Worm (Caenorhabditis elegans) whole organism, mixed stage, embryonic: Measurements from ENCODE around the gene rpl-22.

Experiments
- M03D4.4 ChIP-seq: sonication (generic microtip); optimal IDR thresholded peaks from 2 replicates; lab custom pipeline; 2017; ENCODE audit warnings: mild to moderate bottlenecking, missing genetic modification characterization, missing compliant biosample characterization
- bed-3 ChIP-seq: fragments of 200-800 bp; sonication (Bioruptor generic); optimal IDR thresholded peaks from 3 replicates; lab custom pipeline; 2018; ENCODE audit warnings: mild to moderate bottlenecking, missing genetic modification characterization, moderate library complexity, missing compliant biosample characterization
- blmp-1 ChIP-seq: fragments of 150-350 bp; optimal IDR thresholded peaks from 2 replicates; lab custom pipeline; 2014; ENCODE audit warnings: missing biosample characterization, missing genetic modification characterization
- ceh-39 ChIP-seq: fragments of 150-350 bp; optimal IDR thresholded peaks from 2 replicates; lab custom pipeline; 2014; ENCODE audit warnings: missing biosample characterization, missing genetic modification characterization
- ceh-43 ChIP-seq: fragments of 200-800 bp; sonication (Bioruptor generic); optimal IDR thresholded peaks from 2 replicates; lab custom pipeline; 2018; ENCODE audit warnings: mild to moderate bottlenecking, missing genetic modification characterization, moderate library complexity, missing compliant biosample characterization
- ceh-83 ChIP-seq: fragments of 200-800 bp; sonication (Bioruptor generic); optimal IDR thresholded peaks from 2 replicates; lab custom pipeline; 2018; ENCODE audit warnings: mild to moderate bottlenecking, missing genetic modification characterization, missing compliant biosample characterization
- ces-1 ChIP-seq: fragments of 150-350 bp; optimal IDR thresholded peaks from 2 replicates; lab custom pipeline; 2014; ENCODE audit warnings: missing biosample characterization, missing genetic modification reagents, missing genetic modification characterization
- cnd-1 ChIP-seq: fragments of 200-800 bp; sonication (Bioruptor generic); optimal IDR thresholded peaks from 2 replicates; lab custom pipeline; 2018; ENCODE audit warnings: mild to moderate bottlenecking, missing genetic modification characterization, missing compliant biosample characterization
- drap-1 ChIP-seq: fragments of 200-800 bp; sonication (Bioruptor generic); optimal IDR thresholded peaks from 3 replicates; lab custom pipeline; 2018; ENCODE audit warnings: mild to moderate bottlenecking, missing genetic modification characterization, missing compliant biosample characterization
- elt-1 ChIP-seq: sonication (generic microtip); optimal IDR thresholded peaks from 2 replicates; lab custom pipeline; 2017; ENCODE audit warnings: missing genetic modification characterization, mild to moderate bottlenecking, missing compliant biosample characterization, antibody characterized with exemption, moderate library complexity, borderline replicate concordance; ENCODE audit not compliant: insufficient read depth
- elt-3 ChIP-seq: fragments of 150-350 bp; optimal IDR thresholded peaks from 2 replicates; lab custom pipeline; 2014; ENCODE audit warnings: missing biosample characterization, missing genetic modification characterization
- flh-1 ChIP-seq: fragments of 200-800 bp; sonication (Bioruptor generic); optimal IDR thresholded peaks from 2 replicates; lab custom pipeline; 2018; ENCODE audit warnings: mild to moderate bottlenecking, missing genetic modification characterization, moderate library complexity, missing compliant biosample characterization
- ham-2 ChIP-seq: fragments of 200-800 bp; sonication (Bioruptor generic); optimal IDR thresholded peaks from 2 replicates; lab custom pipeline; 2018; ENCODE audit warnings: mild to moderate bottlenecking, missing genetic modification characterization, missing compliant biosample characterization
- hlh-1 ChIP-seq: fragments of 150-350 bp; optimal IDR thresholded peaks from 2 replicates; lab custom pipeline; 2014; ENCODE audit warnings: missing biosample characterization, missing genetic modification reagents, missing genetic modification characterization
- lin-13 ChIP-seq: fragments of 150-350 bp; optimal IDR thresholded peaks from 2 replicates; lab custom pipeline; 2014; ENCODE audit warnings: missing biosample characterization, missing genetic modification characterization
- lin-32 ChIP-seq: fragments of 200-800 bp; sonication (Bioruptor generic); optimal IDR thresholded peaks from 2 replicates; lab custom pipeline; 2018; ENCODE audit warnings: mild to moderate bottlenecking, missing genetic modification characterization, missing compliant biosample characterization
- lsy-2 ChIP-seq: fragments of 150-350 bp; optimal IDR thresholded peaks from 2 replicates; lab custom pipeline; 2014; ENCODE audit warnings: missing biosample characterization, missing genetic modification characterization
- mab-5 ChIP-seq: fragments of 150-350 bp; optimal IDR thresholded peaks from 2 replicates; lab custom pipeline; 2014; ENCODE audit warnings: missing biosample characterization, missing genetic modification characterization
- mep-1 ChIP-seq: fragments of 150-350 bp; optimal IDR thresholded peaks from 2 replicates; lab custom pipeline; 2017; ENCODE audit warnings: missing biosample characterization, missing genetic modification reagents, missing genetic modification characterization, inconsistent platforms
- mls-2 ChIP-seq: sonication (generic microtip); optimal IDR thresholded peaks from 2 replicates; lab custom pipeline; 2016; ENCODE audit warnings: mild to moderate bottlenecking, missing genetic modification characterization, moderate library complexity, missing compliant biosample characterization
- nhr-12 ChIP-seq: fragments of 150-350 bp; optimal IDR thresholded peaks from 2 replicates; lab custom pipeline; 2014; ENCODE audit warnings: missing biosample characterization, missing genetic modification characterization
- nhr-2 ChIP-seq: fragments of 150-350 bp; optimal IDR thresholded peaks from 2 replicates; lab custom pipeline; 2014; ENCODE audit warnings: missing biosample characterization, missing genetic modification characterization
- nhr-237 ChIP-seq: fragments of 150-350 bp; optimal IDR thresholded peaks from 2 replicates; lab custom pipeline; 2014; ENCODE audit warnings: missing biosample characterization, missing genetic modification characterization
- nhr-28 ChIP-seq: fragments of 150-350 bp; optimal IDR thresholded peaks from 2 replicates; lab custom pipeline; 2014; ENCODE audit warnings: missing biosample characterization, missing genetic modification characterization
- nhr-76 ChIP-seq: sonication (generic microtip); optimal IDR thresholded peaks from 2 replicates; lab custom pipeline; 2017; ENCODE audit warnings: missing biosample characterization, missing genetic modification characterization
- pha-4 ChIP-seq: fragments of 150-350 bp; optimal IDR thresholded peaks from 2 replicates; lab custom pipeline; 2018; ENCODE audit warnings: missing biosample characterization, missing genetic modification reagents, missing genetic modification characterization
- sem-2 ChIP-seq: fragments of 200-800 bp; sonication (Bioruptor generic); optimal IDR thresholded peaks from 2 replicates; lab custom pipeline; 2018; ENCODE audit warnings: mild to moderate bottlenecking, missing genetic modification characterization, missing compliant biosample characterization
- snpc-4 ChIP-seq: fragments of 150-350 bp; optimal IDR thresholded peaks from 2 replicates; lab custom pipeline; 2014; ENCODE audit warnings: missing biosample characterization, missing genetic modification characterization
- sptf-1 ChIP-seq: sonication (generic microtip); optimal IDR thresholded peaks from 2 replicates; lab custom pipeline; 2017; ENCODE audit warnings: mild to moderate bottlenecking, missing genetic modification characterization, moderate library complexity, missing compliant biosample characterization
- tbx-8 ChIP-seq: fragments of 200-800 bp; sonication (Bioruptor generic); optimal IDR thresholded peaks from 2 replicates; lab custom pipeline; 2018; ENCODE audit warnings: mild to moderate bottlenecking, missing genetic modification characterization, moderate library complexity, missing compliant biosample characterization
- unc-120 ChIP-seq: sonication (generic microtip); optimal IDR thresholded peaks from 2 replicates; lab custom pipeline; 2017; ENCODE audit warnings: missing genetic modification characterization, missing compliant biosample characterization; ENCODE audit not compliant: poor library complexity, severe bottlenecking
- unc-39 ChIP-seq: fragments of 150-350 bp; optimal IDR thresholded peaks from 2 replicates; lab custom pipeline; 2014; ENCODE audit warnings: missing biosample characterization, missing genetic modification characterization
- unc-62 ChIP-seq: fragments of 150-350 bp; optimal IDR thresholded peaks from 2 replicates; lab custom pipeline; 2014; ENCODE audit warnings: missing biosample characterization, missing genetic modification reagents, missing genetic modification characterization
- zip-8 ChIP-seq: fragments of 150-350 bp; optimal IDR thresholded peaks from 2 replicates; lab custom pipeline; 2014; ENCODE audit warnings: missing biosample characterization, missing genetic modification characterization
- ztf-11 ChIP-seq: fragments of 150-350 bp; optimal IDR thresholded peaks from 2 replicates; lab custom pipeline; 2014; ENCODE audit warnings: missing biosample characterization, missing genetic modification characterization

rpl-22 gene

ce11 chrII:5027952-5028351 lies 27.5 kb upstream of the rpl-22 start:
- TF ChIP-seq mls-2 (tag; lab: Kevin White, UChicago) (no peak), elt-3 (tag; lab: Kevin White, UChicago) (no peak), sptf-1 (tag; lab: Kevin White, UChicago) (no peak), nhr-237 (tag; lab: Kevin White, UChicago) (no peak)

DNA sequence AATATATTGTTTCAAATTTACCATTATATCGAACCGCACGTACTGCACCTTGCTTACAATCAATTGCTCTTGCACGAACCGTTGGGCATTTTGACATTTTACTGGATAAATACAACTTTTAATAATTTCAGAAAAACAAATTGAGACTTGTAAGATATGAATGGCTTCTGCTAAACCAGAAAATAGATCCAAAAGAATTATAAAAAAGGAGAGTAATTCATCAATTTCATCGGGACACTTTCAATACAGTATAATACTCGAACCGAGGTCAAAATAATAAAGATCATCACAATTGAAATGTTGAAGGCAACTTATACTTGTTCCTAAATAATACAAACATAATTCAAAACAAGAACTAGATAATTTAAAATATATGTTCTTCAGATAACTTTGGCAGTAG lies 23.8 kb upstream of the rpl-22 start, which contains the start of gene wdr-83:
wdr-83 (minus strand) TSS at position 101 of the 400 bp plus-strand sequence.
- TF ChIP-seq ceh-43 = no peak

ce11 chrII:5032669-5033068 lies 22.7 kb upstream of the rpl-22 start:
- TF ChIP-seq bed-3 (GFP tag; lab: Kevin White, UChicago) (peak; percentile 82), sptf-1 (tag; lab: Kevin White, UChicago) (peak; percentile 96), hlh-1 (peak; percentile 34), mab-5 (tag; lab: Kevin White, UChicago) (no peak), nhr-237 (tag; lab: Kevin White, UChicago) (peak; percentile 28), pha-4 (peak; percentile 63), lin-32 (GFP tag; lab: Kevin White, UChicago) (peak; percentile 93), lsy-2 (tag; lab: Kevin White, UChicago) (peak; percentile 61), tbx-8 (peak; percentile 88), unc-39 (tag; lab: Kevin White, UChicago) (peak; percentile 27), ztf-11 (tag; lab: Kevin White, UChicago) (peak; percentile 85), mep-1 (peak; percentile 39), mls-2 (tag; lab: Kevin White, UChicago) (peak; percentile 97), ceh-43 (peak; percentile 87), M03D4.4 (peak; percentile 94), ceh-83 (GFP tag; lab: Kevin White, UChicago) (peak; percentile 75), nhr-12 (tag; lab: Kevin White, UChicago) (no peak), unc-120 (tag; lab: Kevin White, UChicago) (peak; percentile 89), elt-1 (tag; lab: Kevin White, UChicago) (peak; percentile 4), cnd-1 (peak; percentile 95), unc-62 (GFP tag; lab: Kevin White, UChicago) (peak; percentile 59), sem-2 (GFP tag; lab: Kevin White, UChicago) (peak; percentile 92), nhr-28 (tag; lab: Kevin White, UChicago) (peak; percentile 53), ceh-39 (tag; lab: Kevin White, UChicago) (no peak), flh-1 (GFP tag; lab: Kevin White, UChicago) (peak; percentile 80), nhr-2 (no peak), lin-13 (tag; lab: Kevin White, UChicago) (peak; percentile 48), elt-3 (tag; lab: Kevin White, UChicago) (no peak), nhr-76 (no peak), ham-2 (peak; percentile 93), zip-8 (tag; lab: Kevin White, UChicago) (no peak), drap-1 (GFP tag; lab: Kevin White, UChicago) (peak; percentile 95), snpc-4 (tag; lab: Kevin White, UChicago) (no peak), ces-1 (GFP tag; lab: Kevin White, UChicago) (no peak), blmp-1 (tag; lab: Kevin White, UChicago) (peak; percentile 8)

ce11 chrII:5033935-5034334 lies 21.5 kb upstream of the rpl-22 start, which contains the start of gene F33G12.3:
Gene F33G12.3 (minus strand): TSS chrII:5034035.
- no peak for TF ChIP-seq sptf-1 (tag; lab: Kevin White, UChicago)
- TF ChIP-seq ceh-83 (GFP tag; lab: Kevin White, UChicago) = no peak
- TF ChIP-seq hlh-1 = no peak
- TF ChIP-seq lin-13 (tag; lab: Kevin White, UChicago) = no peak
- TF ChIP-seq, all 35 proteins: peak for 0
